Fruit fly (Drosophila melanogaster) whole organism, wandering third instar larva: Measurements from ENCODE around the gene CG34248.
A peak's percentile ranks its signal among the peaks of the same experiment; 100 is the strongest.

Experiments
- CG32264 ChIP-seq: fragments of 200-800 bp; sonication (Bioruptor generic); optimal IDR thresholded peaks from 2 replicates; lab custom pipeline; 2016; ENCODE audit warnings: missing biosample characterization, missing genetic modification characterization
- CG9705 ChIP-seq: fragments of 200-800 bp; sonication (Bioruptor generic); optimal IDR thresholded peaks from 2 replicates; lab custom pipeline; 2018; ENCODE audit warnings: missing biosample characterization, mild to moderate bottlenecking, missing genetic modification characterization
- CrebA ChIP-seq: fragments of 200-800 bp; sonication (Bioruptor generic); optimal IDR thresholded peaks from 2 replicates; lab custom pipeline; 2016; ENCODE audit warnings: missing biosample characterization, mild to moderate bottlenecking, missing genetic modification characterization, borderline replicate concordance
- Dfd ChIP-seq: fragments of >200 bp; optimal IDR thresholded peaks from 2 replicates; lab custom pipeline; 2017; ENCODE audit warnings: missing biosample characterization, missing genetic modification characterization
- GATAd ChIP-seq: sonication (Bioruptor generic); optimal IDR thresholded peaks from 2 replicates; lab custom pipeline; 2016; ENCODE audit warnings: missing biosample characterization, missing genetic modification characterization
- Hnf4 ChIP-seq: fragments of 200-800 bp; sonication (Bioruptor generic); optimal IDR thresholded peaks from 2 replicates; lab custom pipeline; 2016; ENCODE audit warnings: missing biosample characterization, mild to moderate bottlenecking, missing genetic modification characterization
- Hr78 ChIP-seq: fragments of >200 bp; optimal IDR thresholded peaks from 2 replicates; lab custom pipeline; 2017; ENCODE audit warnings: missing biosample characterization, missing genetic modification characterization
- Mio ChIP-seq: sonication (Bioruptor generic); optimal IDR thresholded peaks from 2 replicates; lab custom pipeline; 2016; ENCODE audit warnings: missing biosample characterization, missing genetic modification characterization
- Myc ChIP-seq: fragments of >200 bp; optimal IDR thresholded peaks from 2 replicates; lab custom pipeline; 2017
- N ChIP-seq: fragments of >200 bp; optimal IDR thresholded peaks from 2 replicates; lab custom pipeline; 2018; ENCODE audit warnings: missing biosample characterization, missing external identifiers, missing genetic modification characterization
- OdsH ChIP-seq: fragments of 200-800 bp; sonication (Bioruptor generic); optimal IDR thresholded peaks from 2 replicates; lab custom pipeline; 2016; ENCODE audit warnings: missing biosample characterization, mild to moderate bottlenecking, missing genetic modification characterization
- Rel ChIP-seq, 2 experiments: fragments of 200-800 bp; sonication (Bioruptor generic) in 1 of 2; optimal IDR thresholded peaks; 2 replicates in 1 of 2; 3 replicates in 1 of 2; lab custom pipeline; 2016 to 2019; ENCODE audit warnings: mild to moderate bottlenecking in 2 of 2, missing biosample characterization in 2 of 2, missing genetic modification characterization in 2 of 2, moderate library complexity in 1 of 2
- Sp1 ChIP-seq: fragments of 200-800 bp; sonication (Bioruptor generic); optimal IDR thresholded peaks from 3 replicates; lab custom pipeline; 2019; ENCODE audit warnings: missing biosample characterization, mild to moderate bottlenecking, missing genetic modification characterization, moderate library complexity
- Vsx2 ChIP-seq: fragments of 200-300, 225-300 bp; sonication (Bioruptor generic); optimal IDR thresholded peaks from 2 replicates; lab custom pipeline; 2018; ENCODE audit warnings: missing biosample characterization, missing genetic modification characterization; ENCODE audit not compliant: partially characterized antibody
- br ChIP-seq: fragments of 200-800 bp; sonication (Bioruptor generic); optimal IDR thresholded peaks from 2 replicates; lab custom pipeline; 2016; ENCODE audit warnings: missing biosample characterization, missing genetic modification characterization
- brk ChIP-seq: fragments of 200-800 bp; sonication (Bioruptor generic); optimal IDR thresholded peaks from 2 replicates; lab custom pipeline; 2016; ENCODE audit warnings: missing biosample characterization, mild to moderate bottlenecking, missing genetic modification characterization
- dsf ChIP-seq: sonication (Bioruptor generic); optimal IDR thresholded peaks from 2 replicates; lab custom pipeline; 2016; ENCODE audit warnings: missing biosample characterization, missing genetic modification characterization, borderline replicate concordance
- ey ChIP-seq: fragments of 200-800 bp; sonication (Bioruptor generic); optimal IDR thresholded peaks from 2 replicates; lab custom pipeline; 2016; ENCODE audit warnings: missing biosample characterization, missing genetic modification characterization
- foxo ChIP-seq, 2 experiments: fragments of 200-800 bp; sonication (Bioruptor generic); optimal IDR thresholded peaks; 2 replicates in 1 of 2; 3 replicates in 1 of 2; lab custom pipeline; 2016 to 2017; ENCODE audit warnings: missing biosample characterization in 2 of 2, missing genetic modification characterization in 2 of 2
- fru ChIP-seq: fragments of 200-800 bp; sonication (Bioruptor generic); optimal IDR thresholded peaks from 3 replicates; lab custom pipeline; 2016; ENCODE audit warnings: missing biosample characterization, mild to moderate bottlenecking, missing genetic modification characterization
- h ChIP-seq: fragments of 200-800 bp; sonication (Bioruptor generic); optimal IDR thresholded peaks from 3 replicates; lab custom pipeline; 2016; ENCODE audit warnings: missing biosample characterization, mild to moderate bottlenecking, missing genetic modification characterization
- jim ChIP-seq: fragments of 175-275, 200-325 bp; sonication (Bioruptor generic); optimal IDR thresholded peaks from 2 replicates; lab custom pipeline; 2016; ENCODE audit warnings: missing biosample characterization, mild to moderate bottlenecking, missing genetic modification characterization
- lola ChIP-seq: fragments of >200 bp; optimal IDR thresholded peaks from 2 replicates; lab custom pipeline; 2017; ENCODE audit warnings: missing biosample characterization, missing genetic modification characterization
- pan ChIP-seq: fragments of >200 bp; optimal IDR thresholded peaks from 2 replicates; lab custom pipeline; 2017
- psq ChIP-seq: fragments of 200-800 bp; sonication (Bioruptor generic); optimal IDR thresholded peaks from 3 replicates; lab custom pipeline; 2017; ENCODE audit warnings: missing biosample characterization, mild to moderate bottlenecking, missing genetic modification characterization, moderate library complexity
- rgr ChIP-seq: fragments of 200-800 bp; sonication (Bioruptor generic); optimal IDR thresholded peaks from 3 replicates; lab custom pipeline; 2016; ENCODE audit warnings: missing biosample characterization, mild to moderate bottlenecking, missing genetic modification characterization
- sage ChIP-seq: fragments of 200-800 bp; sonication (Bioruptor generic); optimal IDR thresholded peaks from 2 replicates; lab custom pipeline; 2016; ENCODE audit warnings: missing biosample characterization, mild to moderate bottlenecking, missing genetic modification characterization
- sv ChIP-seq: fragments of 200-800 bp; sonication (Bioruptor generic); optimal IDR thresholded peaks from 3 replicates; lab custom pipeline; 2016; ENCODE audit warnings: missing biosample characterization, missing genetic modification characterization
- tai ChIP-seq: sonication (Bioruptor generic); optimal IDR thresholded peaks from 2 replicates; lab custom pipeline; 2016; ENCODE audit warnings: missing biosample characterization, missing genetic modification characterization
- usp ChIP-seq: fragments of >200 bp; optimal IDR thresholded peaks from 2 replicates; lab custom pipeline; 2017; ENCODE audit warnings: missing biosample characterization, missing genetic modification characterization

The CG34248 gene

dm6 chr3L:16285346-16285911, 14.7 kb upstream of the CG34248 start, which contains the start of gene CG13047:
TSS of gene CG13047 (minus strand) at chr3L:16285396.
- no peak for TF ChIP-seq h (GFP tag; lab: Kevin White, UChicago)
- no peak for TF ChIP-seq pan (lab: Kevin White, UChicago)
- no peak for TF ChIP-seq CG32264
- TF ChIP-seq lola (GFP tag; lab: Kevin White, UChicago), result no peak
- no peak for TF ChIP-seq rgr
- TF ChIP-seq sage (GFP tag; lab: Kevin White, UChicago), result no peak
- TF ChIP-seq CG9705 (GFP tag; lab: Kevin White, UChicago), result no peak
- TF ChIP-seq, all 38 proteins: peak for 0

dm6 chr3L:16283821-16284220, 13.1 kb upstream of the CG34248 start, which contains the start of gene CG13048:
TSS of gene CG13048 (minus strand) at chr3L:16283921.
- TF ChIP-seq sv (GFP tag; lab: Kevin White, UChicago), result no peak
- TF ChIP-seq lola (GFP tag; lab: Kevin White, UChicago), result no peak
- no peak for TF ChIP-seq fru (GFP tag; lab: Kevin White, UChicago)
- no peak for TF ChIP-seq foxo (GFP tag; optimal IDR thresholded peaks at IDR 0.05; lab: Kevin White, UChicago)
- no peak for TF ChIP-seq usp (GFP tag; lab: Kevin White, UChicago)
- TF ChIP-seq CrebA (GFP tag; lab: Kevin White, UChicago), result no peak
- TF ChIP-seq OdsH (GFP tag; lab: Kevin White, UChicago), result no peak
- no peak for TF ChIP-seq psq (GFP tag; lab: Kevin White, UChicago)

dm6 chr3L:16281880-16282556, 11.3 kb upstream of the CG34248 start, which contains the start of gene CG13049:
TSS of gene CG13049 (minus strand) at chr3L:16281930.
- no peak for TF ChIP-seq dsf (GFP tag; lab: Kevin White, UChicago)
- no peak for TF ChIP-seq N (GFP tag; lab: Kevin White, UChicago)
- no peak for TF ChIP-seq Myc (lab: Kevin White, UChicago)
- peak; percentile 80 for TF ChIP-seq Dfd (GFP tag; lab: Kevin White, UChicago)
- TF ChIP-seq, all 38 proteins: peak for 1

dm6 chr3L:16279987-16280454, 9.3 kb upstream of the CG34248 start, which contains the start of gene CG13064:
TSS of gene CG13064 (plus strand) at chr3L:16280404.
- no peak for TF ChIP-seq foxo (GFP tag; optimal IDR thresholded peaks at IDR 0.05; lab: Kevin White, UChicago)
- no peak for TF ChIP-seq br
- TF ChIP-seq sv (GFP tag; lab: Kevin White, UChicago), result no peak
- TF ChIP-seq Mio (GFP tag; lab: Kevin White, UChicago), result no peak
- peak; percentile 70 for TF ChIP-seq Vsx2 (GFP tag; lab: Kevin White, UChicago)
- TF ChIP-seq tai (GFP tag; lab: Kevin White, UChicago), result no peak

dm6 chr3L:16279171-16279570, 8.5 kb upstream of the CG34248 start, which contains the start of gene CG13050:
TSS of gene CG13050 (minus strand) at chr3L:16279271.
- no peak for TF ChIP-seq Dfd (GFP tag; lab: Kevin White, UChicago)
- no peak for TF ChIP-seq jim (GFP tag; lab: Kevin White, UChicago)
- TF ChIP-seq Mio (GFP tag; lab: Kevin White, UChicago), result no peak
- no peak for TF ChIP-seq ey (GFP tag; lab: Kevin White, UChicago)
- no peak for TF ChIP-seq Hnf4 (GFP tag; lab: Kevin White, UChicago)
- no peak for TF ChIP-seq br
- TF ChIP-seq, all 38 proteins: peak for 0

- TF ChIP-seq CG32264 (no peak), N (GFP tag; lab: Kevin White, UChicago) (no peak), tai (GFP tag; lab: Kevin White, UChicago) (no peak), psq (GFP tag; lab: Kevin White, UChicago) (no peak), Mio (GFP tag; lab: Kevin White, UChicago) (no peak), Hr78 (no peak), Rel (GFP tag; optimal IDR thresholded peaks at IDR 0.05; lab: Kevin White, UChicago) (no peak), Rel (tag; optimal IDR thresholded peaks at IDR 0.05; lab: Kevin White, UChicago) (no peak), fru (GFP tag; lab: Kevin White, UChicago) (no peak), lola (GFP tag; lab: Kevin White, UChicago) (no peak), brk (GFP tag; lab: Kevin White, UChicago) (no peak), jim (GFP tag; lab: Kevin White, UChicago) (no peak), Hnf4 (GFP tag; lab: Kevin White, UChicago) (no peak), Sp1 (GFP tag; lab: Kevin White, UChicago) (no peak), br (no peak), GATAd (GFP tag; lab: Kevin White, UChicago) (no peak), CG9705 (GFP tag; lab: Kevin White, UChicago) (no peak), Vsx2 (GFP tag; lab: Kevin White, UChicago) (no peak), usp (GFP tag; lab: Kevin White, UChicago) (no peak), foxo (GFP tag; optimal IDR thresholded peaks at IDR 0.05; lab: Kevin White, UChicago) (no peak)
- TF ChIP-seq, all 38 proteins: peak for 0
Observed at dm6 chr3L:16277135-16277534, 6.4 kb upstream of the CG34248 start, which contains the start of gene CG13065. TSS of gene CG13065 (plus strand) at chr3L:16277435.
